Fruit fly (Drosophila melanogaster): ENCODE results near the gene CG9095.

Gene CG9095

dm6 chrX:15120116-15120515, 42.9 kb downstream of the CG9095 start (continued):
- peak; percentile 60 for TF ChIP-seq dmrt99B (tag; optimal IDR thresholded peaks at IDR 0.05)
- TF ChIP-seq Dip3 (GFP tag; optimal IDR thresholded peaks at IDR 0.05) = peak; percentile 54
- TF ChIP-seq CG18619 (GFP tag; optimal IDR thresholded peaks at IDR 0.05) = peak; percentile 38
- TF ChIP-seq nmo (GFP tag; optimal IDR thresholded peaks at IDR 0.05) = peak; percentile 33
- peak; percentile 19; the same call in 1 of the 2 replicates for TF ChIP-seq CG32772 (GFP tag; IDR thresholded peaks at IDR 0.05)
- TF ChIP-seq HLH54F (GFP tag; optimal IDR thresholded peaks at IDR 0.05) = peak; percentile 34
- TF ChIP-seq CG15269 (tag; optimal IDR thresholded peaks at IDR 0.05) = peak; percentile 57
- TF ChIP-seq CG9817 (tag; optimal IDR thresholded peaks at IDR 0.05) = peak; percentile 50
- TF ChIP-seq lilli (GFP tag; optimal IDR thresholded peaks at IDR 0.05) = peak; percentile 69
- TF ChIP-seq CHES-1-like (GFP tag; optimal IDR thresholded peaks at IDR 0.05) = no peak
- peak; percentile 17; the same call in 1 of the 2 replicates for TF ChIP-seq E2f2 (GFP tag; IDR thresholded peaks at IDR 0.05)
- 0 out of 3 replicates have a peak, but pooled peaks have one; percentile 20 for TF ChIP-seq CG11093 (GFP tag; IDR thresholded peaks at IDR 0.05)
- peak; percentile 65 for TF ChIP-seq CG3281 (GFP tag; optimal IDR thresholded peaks at IDR 0.05)
- no peak for TF ChIP-seq ase (GFP tag; IDR thresholded peaks at IDR 0.05)
- peak; percentile 34 for TF ChIP-seq HHEX (GFP tag; optimal IDR thresholded peaks at IDR 0.05)
- TF ChIP-seq CG10147 (GFP tag; optimal IDR thresholded peaks at IDR 0.05) = peak; percentile 71
- TF ChIP-seq Gug (GFP tag; IDR thresholded peaks at IDR 0.05) = peak; percentile 17; the same call in 1 of the 4 replicates
- TF ChIP-seq Rfx (GFP tag; IDR thresholded peaks at IDR 0.05) = peak; percentile 77
- TF ChIP-seq Sox102F (GFP tag; optimal IDR thresholded peaks at IDR 0.05) = peak; percentile 8
- peak; percentile 32; the same call in 1 of the 2 replicates for TF ChIP-seq Drgx (GFP tag; IDR thresholded peaks at IDR 0.05)
- TF ChIP-seq CG30403 (GFP tag; optimal IDR thresholded peaks at IDR 0.05) = peak; percentile 58
- peak; percentile 62 for TF ChIP-seq CG3847 (GFP tag; IDR thresholded peaks at IDR 0.05)
- peak; percentile 35 for TF ChIP-seq Fer1 (GFP tag; optimal IDR thresholded peaks at IDR 0.05)
- peak; percentile 9 for TF ChIP-seq CG2712 (tag; optimal IDR thresholded peaks at IDR 0.05)
- TF ChIP-seq ind (GFP tag; optimal IDR thresholded peaks at IDR 0.05) = peak; percentile 33
- TF ChIP-seq CG12155 (GFP tag; optimal IDR thresholded peaks at IDR 0.05) = peak; percentile 39
- peak; percentile 54 for TF ChIP-seq CG31224 (GFP tag; IDR thresholded peaks at IDR 0.05)
- peak; percentile 61 for TF ChIP-seq Meics (GFP tag; optimal IDR thresholded peaks at IDR 0.05)
- TF ChIP-seq NfI (GFP tag; optimal IDR thresholded peaks at IDR 0.05) = peak; percentile 14
- TF ChIP-seq CG9215 (GFP tag; IDR thresholded peaks at IDR 0.05) = peak; percentile 68
- peak; percentile 81 for TF ChIP-seq CG9932 (GFP tag; IDR thresholded peaks at IDR 0.05)
- TF ChIP-seq row (GFP tag; IDR thresholded peaks at IDR 0.05) = peak; percentile 59
- peak; percentile 1 for TF ChIP-seq Fer2 (tag; optimal IDR thresholded peaks at IDR 0.05)
- TF ChIP-seq CG12391 (tag; optimal IDR thresholded peaks at IDR 0.05) = peak; percentile 9
- peak; percentile 26 for TF ChIP-seq CG9727 (GFP tag; optimal IDR thresholded peaks at IDR 0.05)
- TF ChIP-seq ttk (GFP tag; IDR thresholded peaks at IDR 0.05) = 0 out of 2 replicates have a peak, but pooled peaks have one; percentile 15
- TF ChIP-seq CG8478 (optimal IDR thresholded peaks at IDR 0.05) = no peak
- TF ChIP-seq dpn (GFP tag; optimal IDR thresholded peaks at IDR 0.05) = peak; percentile 27 to 33
- TF ChIP-seq CG3995 (GFP tag; optimal IDR thresholded peaks at IDR 0.05) = no peak
- peak; percentile 92 for TF ChIP-seq Med (GFP tag)
- no peak for TF ChIP-seq CG3838 (GFP tag; optimal IDR thresholded peaks at IDR 0.05)
- TF ChIP-seq cwo (GFP tag; optimal IDR thresholded peaks at IDR 0.05) = peak; percentile 25
- TF ChIP-seq hth (optimal IDR thresholded peaks at IDR 0.05) = no peak
- peak; percentile 38; the same call in 1 of the 2 replicates for TF ChIP-seq esg (GFP tag; conservative IDR thresholded peaks at IDR 0.05)
- no peak for TF ChIP-seq CG6683 (GFP tag; optimal IDR thresholded peaks at IDR 0.05)
- TF ChIP-seq CG10274 (GFP tag; optimal IDR thresholded peaks at IDR 0.05) = peak; percentile 4
- TF ChIP-seq NFAT (GFP tag; IDR thresholded peaks at IDR 0.05) = peak; percentile 10; the same call in 1 of the 2 replicates
- TF ChIP-seq bcd (GFP tag; optimal IDR thresholded peaks at IDR 0.05) = peak; percentile 28
- no peak for TF ChIP-seq zf30C (GFP tag; optimal IDR thresholded peaks at IDR 0.05)
- TF ChIP-seq tgo (GFP tag; IDR thresholded peaks at IDR 0.05) = no peak
- peak; percentile 32 for TF ChIP-seq pho (GFP tag; optimal IDR thresholded peaks at IDR 0.05)
- TF ChIP-seq insv (GFP tag; optimal IDR thresholded peaks at IDR 0.05) = no peak
